Fruit fly (Drosophila melanogaster): Measurements from ENCODE around the gene CG42470.
A peak's percentile ranks its signal among the peaks of the same experiment; 100 is the strongest.

CG42470 gene

DNA sequence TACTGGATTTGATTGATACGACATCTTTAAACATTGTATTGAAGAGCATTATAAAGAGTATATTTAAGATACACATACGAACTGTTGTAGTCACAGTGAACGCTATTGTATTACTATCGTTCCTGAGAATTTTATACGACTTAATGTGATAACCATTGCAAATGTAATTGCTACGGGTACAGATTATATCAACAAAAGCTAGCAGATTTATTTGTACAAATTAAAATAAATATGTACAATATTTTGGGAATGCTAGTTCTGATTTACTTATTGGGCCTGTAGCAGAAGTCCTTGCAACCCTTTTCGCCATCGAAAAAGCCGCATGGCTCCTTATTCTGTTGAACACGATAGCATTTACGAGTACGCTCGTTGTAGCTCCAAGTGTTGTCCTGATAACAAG, at the start of gene CG42470:
CG42470 (minus strand) TSS at position 101 of the 400 bp plus-strand sequence.
- no peak for TF ChIP-seq Myc (optimal IDR thresholded peaks at IDR 0.05)
- no peak for TF ChIP-seq insv (optimal IDR thresholded peaks at IDR 0.05)
- no peak for TF ChIP-seq ttk (optimal IDR thresholded peaks at IDR 0.05)
- TF ChIP-seq psq (optimal IDR thresholded peaks at IDR 0.05), result no peak
- TF ChIP-seq h (optimal IDR thresholded peaks at IDR 0.05), result no peak
- TF ChIP-seq Sin3A (optimal IDR thresholded peaks at IDR 0.05), result no peak

DNA sequence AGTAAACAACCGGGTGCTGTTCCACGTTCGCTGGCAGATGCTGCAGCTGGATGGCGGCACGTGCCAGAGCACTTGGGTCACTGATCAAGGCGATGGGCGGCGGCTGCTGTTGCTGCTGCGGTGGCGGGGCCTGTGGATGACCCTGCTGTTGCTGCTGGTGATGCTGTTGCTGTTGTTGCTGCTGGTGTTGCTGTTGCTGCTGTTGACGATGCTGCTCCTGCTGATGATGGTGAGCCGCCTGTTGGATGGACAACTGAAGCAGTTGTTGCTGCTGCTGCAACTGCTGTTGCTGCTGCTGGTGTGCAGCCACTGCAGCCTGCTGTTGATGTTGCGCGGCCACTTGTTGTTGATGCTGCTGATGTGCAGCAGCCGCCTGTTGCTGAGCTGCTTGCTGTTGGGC, 43.8 kb upstream of the CG42470 start:
- TF ChIP-seq h (optimal IDR thresholded peaks at IDR 0.05) (peak; percentile 18), psq (optimal IDR thresholded peaks at IDR 0.05) (no peak), Myc (optimal IDR thresholded peaks at IDR 0.05) (no peak), insv (optimal IDR thresholded peaks at IDR 0.05) (no peak)

DNA sequence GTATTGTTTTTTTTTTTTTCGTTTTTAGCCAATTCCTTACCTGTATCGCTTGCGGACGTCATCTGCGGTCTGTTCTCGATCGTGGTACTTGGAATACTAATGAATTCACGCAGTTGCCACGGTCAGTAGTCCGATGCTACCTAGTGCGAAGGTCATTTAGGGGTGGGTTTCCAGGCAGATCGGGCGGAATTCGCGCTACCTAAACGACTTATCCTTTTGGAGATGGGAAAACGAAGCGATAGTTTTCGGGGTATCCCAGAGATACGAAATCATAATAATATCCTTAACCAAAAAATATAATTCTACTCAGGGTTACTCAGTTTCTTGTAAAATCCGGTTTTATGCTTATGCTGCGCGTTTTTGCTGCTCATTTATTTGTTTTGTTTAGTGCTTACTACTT, 40.6 kb upstream of the CG42470 start, which contains the start of gene CG14937:
CG14937 (minus strand) TSS at position 101 of the 400 bp plus-strand sequence.
- TF ChIP-seq h (optimal IDR thresholded peaks at IDR 0.05), result no peak
- TF ChIP-seq Sin3A (optimal IDR thresholded peaks at IDR 0.05), result no peak
- TF ChIP-seq Myc (optimal IDR thresholded peaks at IDR 0.05), result no peak
- no peak for TF ChIP-seq psq (optimal IDR thresholded peaks at IDR 0.05)
- no peak for TF ChIP-seq ttk (optimal IDR thresholded peaks at IDR 0.05)
- no peak for TF ChIP-seq insv (optimal IDR thresholded peaks at IDR 0.05)

DNA sequence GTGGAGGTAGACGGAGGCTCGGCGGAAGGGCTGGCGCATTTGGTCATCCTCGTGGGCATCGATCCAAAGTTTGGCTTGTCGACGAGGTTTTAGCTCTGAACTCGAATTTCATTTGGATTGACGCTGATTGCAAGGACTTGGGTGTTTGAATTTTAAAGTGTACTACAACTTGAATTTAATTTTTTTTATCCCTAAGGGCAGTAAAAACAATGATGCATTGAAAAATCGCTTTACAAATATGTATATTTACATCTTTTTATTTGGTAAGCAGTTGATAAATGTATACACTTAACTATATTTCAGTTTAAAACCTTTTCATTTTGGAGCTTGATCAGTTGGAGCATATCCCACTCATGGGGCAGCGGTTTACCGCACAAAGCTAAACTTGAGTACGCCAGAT, 38.9 kb upstream of the CG42470 start, which contains the start of gene Tsp33B:
Tsp33B (minus strand) TSS at position 101 of the 400 bp plus-strand sequence.
- TF ChIP-seq insv (optimal IDR thresholded peaks at IDR 0.05) (no peak), Sin3A (optimal IDR thresholded peaks at IDR 0.05) (no peak), Myc (optimal IDR thresholded peaks at IDR 0.05) (no peak), h (optimal IDR thresholded peaks at IDR 0.05) (no peak), psq (optimal IDR thresholded peaks at IDR 0.05) (no peak), ttk (optimal IDR thresholded peaks at IDR 0.05) (no peak)

DNA sequence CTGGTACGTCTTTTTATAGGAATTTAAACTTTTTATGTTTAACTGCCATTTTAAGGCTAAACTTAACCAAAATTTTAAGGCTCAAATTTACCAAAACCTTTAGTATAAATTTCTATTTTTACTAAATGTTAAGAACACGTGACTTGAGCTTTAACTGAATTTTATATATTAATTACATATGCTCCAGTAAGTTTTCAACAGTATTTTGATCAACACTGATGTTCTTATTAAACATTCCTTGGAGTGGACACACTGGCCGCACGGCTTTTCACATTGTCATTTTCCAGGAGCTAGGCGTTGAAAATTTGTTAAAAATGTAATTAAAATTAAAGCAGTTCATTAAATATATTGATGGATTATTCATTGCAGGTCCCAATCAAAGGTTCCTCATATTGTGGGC, 36.3 kb upstream of the CG42470 start, which contains the start of gene CG14932:
CG14932 (plus strand) TSS at position 230 of the 400 bp plus-strand sequence.
- TF ChIP-seq h (optimal IDR thresholded peaks at IDR 0.05), result no peak
- no peak for TF ChIP-seq Myc (optimal IDR thresholded peaks at IDR 0.05)
- TF ChIP-seq ttk (optimal IDR thresholded peaks at IDR 0.05), result no peak

DNA sequence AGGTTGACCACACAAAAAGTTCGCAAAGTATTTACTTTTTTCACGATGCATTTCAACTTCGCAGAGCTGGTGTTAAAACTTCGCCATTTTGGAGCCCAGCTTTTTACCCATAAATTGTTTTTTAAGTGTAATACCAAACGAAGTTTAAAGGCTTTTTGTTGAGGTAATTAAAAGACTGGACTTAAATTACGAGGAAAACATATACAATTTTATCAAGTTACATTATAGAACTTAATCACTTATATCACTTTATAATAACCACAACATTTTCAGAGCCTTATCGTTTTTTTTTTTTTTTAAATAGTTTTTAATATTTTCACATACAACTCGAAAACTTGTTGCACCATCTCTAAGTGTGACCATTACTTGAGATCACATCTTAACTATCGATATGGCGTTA, 34.7 kb upstream of the CG42470 start, which contains the start of gene CG14931:
CG14931 (plus strand) TSS at position 301 of the 400 bp plus-strand sequence.
- TF ChIP-seq h (optimal IDR thresholded peaks at IDR 0.05) (no peak), Sin3A (optimal IDR thresholded peaks at IDR 0.05) (no peak), Myc (optimal IDR thresholded peaks at IDR 0.05) (no peak), insv (optimal IDR thresholded peaks at IDR 0.05) (no peak), psq (optimal IDR thresholded peaks at IDR 0.05) (no peak), ttk (optimal IDR thresholded peaks at IDR 0.05) (no peak)

DNA sequence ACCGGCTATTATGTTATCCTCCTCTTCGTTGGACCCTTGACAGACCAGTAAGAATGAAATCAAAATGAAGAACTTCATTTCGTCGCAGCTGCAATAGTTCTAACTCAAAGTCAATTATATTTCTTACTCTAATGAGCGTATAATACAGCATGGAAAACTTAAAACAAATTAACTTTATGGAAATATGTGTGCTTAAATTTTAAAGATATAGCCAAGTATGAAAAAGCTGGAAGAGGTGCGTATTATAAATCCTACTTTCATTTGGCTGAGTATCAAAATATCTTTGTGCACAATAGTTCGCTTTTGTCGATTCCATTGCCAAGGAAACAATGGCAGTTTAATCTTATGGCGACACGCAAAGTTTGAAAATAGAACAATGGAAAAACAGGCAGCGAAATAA, 1.0 kb upstream of the CG42470 start, which contains the start of gene Sfp33A1:
Sfp33A1 (minus strand) TSS at position 101 of the 400 bp plus-strand sequence.
- no peak for TF ChIP-seq Myc (optimal IDR thresholded peaks at IDR 0.05)

DNA sequence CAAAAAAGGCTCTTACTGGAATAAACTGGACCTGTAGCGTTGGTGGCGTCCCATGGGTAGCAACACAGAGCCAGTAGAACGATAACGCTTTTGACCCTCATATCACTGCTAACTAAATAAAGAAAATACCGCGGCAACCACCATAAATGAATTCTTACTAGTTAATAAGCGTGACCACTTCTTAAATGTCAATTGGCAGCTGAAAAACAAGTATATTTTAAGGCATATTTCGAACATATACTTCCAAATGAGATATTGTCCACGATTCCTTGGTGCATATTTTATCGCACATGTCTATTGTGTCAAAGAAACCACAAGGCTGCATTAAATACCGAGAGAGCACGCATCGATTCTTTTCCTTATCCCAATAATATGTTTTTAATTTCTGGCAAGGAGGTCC, 567 bp upstream of the CG42470 start, which contains the start of gene CG42471:
CG42471 (minus strand) TSS at position 101 of the 400 bp plus-strand sequence.
- TF ChIP-seq ttk (optimal IDR thresholded peaks at IDR 0.05) (no peak), insv (optimal IDR thresholded peaks at IDR 0.05) (no peak), psq (optimal IDR thresholded peaks at IDR 0.05) (no peak), Myc (optimal IDR thresholded peaks at IDR 0.05) (no peak), h (optimal IDR thresholded peaks at IDR 0.05) (no peak), Sin3A (optimal IDR thresholded peaks at IDR 0.05) (no peak)

DNA sequence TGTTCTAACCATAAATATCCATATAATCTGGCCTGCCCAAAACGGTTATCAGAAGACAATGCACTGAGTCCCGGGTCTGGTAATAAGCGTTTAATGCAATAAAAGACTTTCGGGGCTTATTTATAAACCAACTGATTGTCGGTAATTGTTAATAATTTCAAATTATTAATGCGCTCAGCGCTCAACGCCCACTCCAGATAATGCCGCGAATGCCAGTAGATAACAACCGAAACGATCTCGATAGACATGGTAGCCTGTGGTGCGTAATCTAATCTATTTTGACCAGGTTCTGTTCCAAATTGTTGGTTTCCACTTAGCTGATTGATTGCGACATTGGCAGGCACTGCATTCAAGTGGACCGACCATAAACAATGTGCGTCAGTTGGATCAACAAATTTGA, 12.8 kb downstream of the CG42470 start:
- TF ChIP-seq Sin3A (optimal IDR thresholded peaks at IDR 0.05) (no peak), Myc (optimal IDR thresholded peaks at IDR 0.05) (no peak), psq (optimal IDR thresholded peaks at IDR 0.05) (no peak), ttk (optimal IDR thresholded peaks at IDR 0.05) (no peak), insv (optimal IDR thresholded peaks at IDR 0.05) (no peak), h (optimal IDR thresholded peaks at IDR 0.05) (no peak)

DNA sequence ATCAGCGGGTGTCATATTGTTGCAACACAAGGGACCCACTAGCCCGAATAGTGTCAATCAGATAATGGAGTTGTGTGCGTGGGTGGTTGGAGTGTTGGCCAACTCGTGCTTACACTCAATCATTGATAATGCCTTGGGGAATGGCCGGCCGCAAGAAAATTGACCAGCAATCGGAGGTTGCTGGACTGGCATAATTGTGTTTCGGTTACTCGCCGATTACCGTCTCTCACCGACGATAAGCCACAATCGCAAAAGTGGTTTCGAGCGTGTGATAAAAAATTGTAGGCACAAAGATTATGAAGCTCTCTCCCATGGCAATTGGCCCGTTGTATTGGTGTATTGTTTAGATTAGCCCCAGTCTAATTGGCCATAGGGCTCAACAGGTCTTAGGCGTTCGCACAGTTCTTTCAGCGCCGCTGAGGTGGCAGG, 14.8 kb downstream of the CG42470 start, which contains the start of gene Vha100-5:
Vha100-5 (plus strand) TSS at position 395 of the 429 bp plus-strand sequence.
- no peak for TF ChIP-seq insv (optimal IDR thresholded peaks at IDR 0.05)
- no peak for TF ChIP-seq ttk (optimal IDR thresholded peaks at IDR 0.05)
- no peak for TF ChIP-seq psq (optimal IDR thresholded peaks at IDR 0.05)
- no peak for TF ChIP-seq Myc (optimal IDR thresholded peaks at IDR 0.05)
- no peak for TF ChIP-seq Sin3A (optimal IDR thresholded peaks at IDR 0.05)
- TF ChIP-seq h (optimal IDR thresholded peaks at IDR 0.05), result no peak

DNA sequence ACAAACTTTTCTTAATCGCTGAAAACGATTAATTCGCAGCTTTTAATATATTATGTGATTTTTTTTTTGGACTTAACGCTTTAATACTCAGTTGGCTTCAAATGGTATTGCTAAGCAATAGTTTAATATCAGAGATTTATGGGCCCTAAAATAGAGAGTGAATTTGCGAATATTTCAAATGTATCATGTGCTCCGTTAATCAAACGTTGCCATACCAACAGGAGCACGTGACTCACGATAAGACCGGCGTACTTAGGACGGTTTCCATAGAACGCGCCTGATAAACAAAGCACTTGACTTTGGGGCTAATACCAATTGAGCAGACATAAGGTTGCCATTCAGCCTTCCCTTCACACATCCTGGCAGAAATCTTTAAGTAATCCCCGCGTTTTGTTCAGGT, 15.7 kb downstream of the CG42470 start:
- no peak for TF ChIP-seq h (optimal IDR thresholded peaks at IDR 0.05)
- TF ChIP-seq Myc (optimal IDR thresholded peaks at IDR 0.05), result no peak
- TF ChIP-seq ttk (optimal IDR thresholded peaks at IDR 0.05), result no peak
- no peak for TF ChIP-seq psq (optimal IDR thresholded peaks at IDR 0.05)
- no peak for TF ChIP-seq Sin3A (optimal IDR thresholded peaks at IDR 0.05)
- TF ChIP-seq insv (optimal IDR thresholded peaks at IDR 0.05), result no peak

DNA sequence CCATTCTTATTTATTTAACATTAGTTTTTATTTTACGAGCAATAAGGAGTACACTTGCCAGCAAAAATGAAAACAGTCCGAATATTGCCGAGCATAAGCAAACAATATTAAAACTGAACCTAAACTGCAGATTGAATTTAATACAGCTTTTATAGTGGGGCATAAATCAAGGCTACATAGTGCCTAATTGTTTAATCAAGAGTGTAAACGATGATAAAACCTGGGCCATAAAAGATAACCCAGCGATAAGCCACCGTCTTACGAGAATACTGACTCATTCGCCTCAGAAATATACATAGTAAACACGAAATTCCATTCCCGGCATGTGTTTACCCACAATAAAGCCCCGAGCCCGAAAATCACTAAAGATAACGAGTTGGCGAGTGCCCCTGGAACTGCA, 17.4 kb downstream of the CG42470 start:
- TF ChIP-seq ttk (optimal IDR thresholded peaks at IDR 0.05) (no peak), psq (optimal IDR thresholded peaks at IDR 0.05) (no peak), insv (optimal IDR thresholded peaks at IDR 0.05) (no peak), Myc (optimal IDR thresholded peaks at IDR 0.05) (no peak), h (optimal IDR thresholded peaks at IDR 0.05) (no peak), Sin3A (optimal IDR thresholded peaks at IDR 0.05) (no peak)

Data from Kc167 (cell line).